Fruit fly (Drosophila melanogaster) whole organism, embryonic: ENCODE measurements around the gene yps.

Experiments
- Bteb2 ChIP-seq: fragments of 200-800 bp; sonication (Bioruptor generic); optimal IDR thresholded peaks from 2 replicates; lab custom pipeline; 2016; ENCODE audit warnings: missing biosample characterization, missing genetic modification characterization
- CG10543 ChIP-seq: fragments of 200-800 bp; sonication (Bioruptor generic); optimal IDR thresholded peaks from 3 replicates; lab custom pipeline; 2017; ENCODE audit warnings: missing biosample characterization, mild to moderate bottlenecking, missing genetic modification characterization, moderate library complexity
- CG10565 ChIP-seq: fragments of 200-800 bp; sonication (Bioruptor generic); optimal IDR thresholded peaks from 3 replicates; lab custom pipeline; 2016; ENCODE audit warnings: missing biosample characterization, mild to moderate bottlenecking, missing genetic modification characterization
- CG10979 ChIP-seq: fragments of 200-800 bp; sonication (Bioruptor generic); optimal IDR thresholded peaks from 2 replicates; lab custom pipeline; 2018; ENCODE audit warnings: missing biosample characterization, mild to moderate bottlenecking, missing genetic modification characterization, moderate library complexity
- CG11696 ChIP-seq: fragments of 200-800 bp; sonication (Bioruptor generic); IDR thresholded peaks from 2 replicates; pipeline ENCODE4 v1.3.6; 2022; ENCODE audit warnings: missing biosample characterization, missing genetic modification characterization
- CG12659 ChIP-seq: fragments of 200-800 bp; sonication (Bioruptor generic); optimal IDR thresholded peaks from 3 replicates; lab custom pipeline; 2017; ENCODE audit warnings: mild to moderate bottlenecking, missing biosample characterization, missing genetic modification reagents, missing genetic modification characterization
- CG13287 ChIP-seq: fragments of 200-800 bp; sonication (Bioruptor generic); IDR thresholded peaks from 2 replicates; pipeline ENCODE4 v1.3.6; 2022; ENCODE audit warnings: missing biosample characterization, missing genetic modification characterization; ENCODE audit not compliant: partially characterized antibody
- CG15011 ChIP-seq: fragments of 200-800 bp; sonication (Bioruptor generic); optimal IDR thresholded peaks from 3 replicates; lab custom pipeline; 2018; ENCODE audit warnings: missing biosample characterization, mild to moderate bottlenecking, missing genetic modification characterization
- CG17359 ChIP-seq: fragments of 200-800 bp; sonication (Bioruptor generic); optimal IDR thresholded peaks from 3 replicates; lab custom pipeline; 2018; ENCODE audit warnings: missing biosample characterization, mild to moderate bottlenecking, missing genetic modification characterization, moderate library complexity
- CG2678 ChIP-seq: fragments of 200-800 bp; sonication (Bioruptor generic); optimal IDR thresholded peaks from 3 replicates; lab custom pipeline; 2019; ENCODE audit warnings: missing biosample characterization, mild to moderate bottlenecking, missing genetic modification characterization, moderate library complexity
- CG2889 ChIP-seq: fragments of 200-800 bp; sonication (Bioruptor generic); IDR thresholded peaks from 3 replicates; pipeline ENCODE4 v1.3.6; 2022; ENCODE audit warnings: missing biosample characterization, missing genetic modification characterization
- CG32772 ChIP-seq: fragments of 200-800 bp; sonication (Bioruptor generic); IDR thresholded peaks from 2 replicates; pipeline ENCODE4 v1.3.6; 2022; ENCODE audit warnings: missing biosample characterization, missing genetic modification characterization
- CG3838 ChIP-seq: fragments of 200-800 bp; sonication (Bioruptor generic); optimal IDR thresholded peaks from 3 replicates; lab custom pipeline; 2016; ENCODE audit warnings: missing biosample characterization, missing genetic modification characterization
- CG4360 ChIP-seq: fragments of 200-800 bp; sonication (Bioruptor generic); IDR thresholded peaks from 2 replicates; pipeline ENCODE4 v1.3.6; 2022; ENCODE audit warnings: missing biosample characterization, missing genetic modification characterization
- CG6854 ChIP-seq: fragments of 200-800 bp; sonication (Bioruptor generic); optimal IDR thresholded peaks from 3 replicates; lab custom pipeline; 2017; ENCODE audit warnings: missing biosample characterization, mild to moderate bottlenecking, missing genetic modification characterization
- CG8478 ChIP-seq: fragments of >200 bp; optimal IDR thresholded peaks from 2 replicates; lab custom pipeline; 2018
- CG9817 ChIP-seq: fragments of 200-800 bp; sonication (Bioruptor generic); optimal IDR thresholded peaks from 2 replicates; lab custom pipeline; 2018; ENCODE audit warnings: missing biosample characterization, mild to moderate bottlenecking, missing genetic modification characterization, moderate library complexity
- CkIIα-i1 ChIP-seq: fragments of 200-800 bp; sonication (Bioruptor generic); IDR thresholded peaks from 2 replicates; pipeline ENCODE4 v1.3.6; 2022; ENCODE audit warnings: missing biosample characterization, missing genetic modification characterization
- CoRest ChIP-seq: fragments of 200-800 bp; sonication (Bioruptor generic); optimal IDR thresholded peaks from 3 replicates; lab custom pipeline; 2018; ENCODE audit warnings: missing biosample characterization, mild to moderate bottlenecking, missing genetic modification characterization, moderate library complexity
- Dip3 ChIP-seq: fragments of 200-800 bp; sonication (Bioruptor generic); optimal IDR thresholded peaks from 3 replicates; lab custom pipeline; 2016; ENCODE audit warnings: missing biosample characterization, missing genetic modification characterization
- Fer1 ChIP-seq: fragments of 200-800 bp; sonication (Bioruptor generic); optimal IDR thresholded peaks from 2 replicates; lab custom pipeline; 2017; ENCODE audit warnings: missing biosample characterization, mild to moderate bottlenecking, missing genetic modification characterization
- Fer3 ChIP-seq: fragments of 200-800 bp; sonication (Bioruptor generic); optimal IDR thresholded peaks from 2 replicates; lab custom pipeline; 2018; ENCODE audit warnings: missing biosample characterization, mild to moderate bottlenecking, missing genetic modification characterization, moderate library complexity
- HLHmδ ChIP-seq: fragments of 200-800 bp; sonication (Bioruptor generic); optimal IDR thresholded peaks from 2 replicates; lab custom pipeline; 2018; ENCODE audit warnings: missing biosample characterization, mild to moderate bottlenecking, missing genetic modification characterization, moderate library complexity
- Hey ChIP-seq: fragments of 200-800 bp; sonication (Bioruptor generic); optimal IDR thresholded peaks from 3 replicates; lab custom pipeline; 2018; ENCODE audit warnings: missing biosample characterization, mild to moderate bottlenecking, missing genetic modification characterization
- HmgZ ChIP-seq: fragments of 200-800 bp; sonication (Bioruptor generic); optimal IDR thresholded peaks from 2 replicates; lab custom pipeline; 2018; ENCODE audit warnings: missing biosample characterization, mild to moderate bottlenecking, missing genetic modification characterization
- Hr78 ChIP-seq, 2 experiments: fragments of 200-800 bp in 1 of 2; fragments of >200 bp in 1 of 2; sonication (Bioruptor generic) in 1 of 2; optimal IDR thresholded peaks; 2 replicates each; lab custom pipeline; 2017 to 2019; ENCODE audit warnings: missing biosample characterization in 2 of 2, missing genetic modification characterization in 2 of 2, mild to moderate bottlenecking in 1 of 2, moderate library complexity in 1 of 2
- Myb ChIP-seq: fragments of 200-800 bp; sonication (Bioruptor generic); optimal IDR thresholded peaks from 2 replicates; lab custom pipeline; 2016; ENCODE audit warnings: missing biosample characterization, missing genetic modification characterization
- NC2β ChIP-seq: fragments of 200-800 bp; sonication (Bioruptor generic); optimal IDR thresholded peaks from 2 replicates; lab custom pipeline; 2016; ENCODE audit warnings: missing biosample characterization, missing genetic modification characterization
- Stat92E ChIP-seq, 3 experiments: fragments of >200 bp in 2 of 3; fragments of 200-800 bp in 1 of 3; sonication (Bioruptor generic) in 1 of 3; optimal IDR thresholded peaks; 2 replicates each; lab custom pipeline; 2017 to 2019; ENCODE audit warnings: missing biosample characterization in 3 of 3, missing genetic modification characterization in 3 of 3, mild to moderate bottlenecking in 1 of 3, moderate library complexity in 1 of 3
- TFAM ChIP-seq: fragments of 200-800 bp; sonication (Bioruptor generic); optimal IDR thresholded peaks from 2 replicates; lab custom pipeline; 2017; ENCODE audit warnings: missing biosample characterization, missing genetic modification characterization, inconsistent platforms
- YL-1 ChIP-seq: fragments of 200-800 bp; sonication (Bioruptor generic); optimal IDR thresholded peaks from 3 replicates; lab custom pipeline; 2017; ENCODE audit warnings: missing biosample characterization, mild to moderate bottlenecking, missing genetic modification characterization
- bigmax ChIP-seq: fragments of 200-800 bp; sonication (Bioruptor generic); optimal IDR thresholded peaks from 2 replicates; lab custom pipeline; 2018; ENCODE audit warnings: missing biosample characterization, mild to moderate bottlenecking, missing genetic modification characterization
- cas ChIP-seq: fragments of 200-800 bp; sonication (Bioruptor generic); IDR thresholded peaks from 2 replicates; pipeline ENCODE4 v1.3.6; 2022; ENCODE audit warnings: missing biosample characterization, missing genetic modification characterization
- cg ChIP-seq: fragments of 200-800 bp; sonication (Bioruptor generic); optimal IDR thresholded peaks from 3 replicates; lab custom pipeline; 2019; ENCODE audit warnings: missing biosample characterization, mild to moderate bottlenecking, missing genetic modification characterization, moderate library complexity
- crp ChIP-seq, 2 experiments: fragments of 200-800 bp; sonication (Bioruptor generic); optimal IDR thresholded peaks; 2 replicates in 1 of 2; 3 replicates in 1 of 2; lab custom pipeline; 2017; ENCODE audit warnings: missing biosample characterization in 2 of 2, missing genetic modification characterization in 2 of 2, mild to moderate bottlenecking in 1 of 2, moderate library complexity in 1 of 2
- danr ChIP-seq: fragments of 200-800 bp; sonication (Bioruptor generic); IDR thresholded peaks from 2 replicates; pipeline ENCODE4 v1.3.6; 2022; ENCODE audit warnings: missing biosample characterization, missing genetic modification characterization
- gcm2 ChIP-seq: fragments of 200-800 bp; sonication (Bioruptor generic); optimal IDR thresholded peaks from 2 replicates; lab custom pipeline; 2016; ENCODE audit warnings: missing biosample characterization, missing genetic modification characterization
- hb ChIP-seq: fragments of 200-800 bp; sonication (Bioruptor generic); IDR thresholded peaks from 3 replicates; pipeline ENCODE4 v1.3.6; 2022; ENCODE audit warnings: missing biosample characterization, missing genetic modification characterization; ENCODE audit not compliant: partially characterized antibody
- kah ChIP-seq: fragments of 200-800 bp; sonication (Bioruptor generic); optimal IDR thresholded peaks from 2 replicates; lab custom pipeline; 2018; ENCODE audit warnings: missing biosample characterization, mild to moderate bottlenecking, missing genetic modification characterization
- maf-S ChIP-seq: fragments of 200-800 bp; sonication (Bioruptor generic); optimal IDR thresholded peaks from 2 replicates; lab custom pipeline; 2016; ENCODE audit warnings: missing biosample characterization, missing genetic modification characterization
- nerfin-2 ChIP-seq: fragments of 200-800 bp; sonication (Bioruptor generic); IDR thresholded peaks from 2 replicates; pipeline ENCODE4 v1.3.6; 2022; ENCODE audit warnings: missing biosample characterization, missing genetic modification characterization; ENCODE audit not compliant: partially characterized antibody
- org-1 ChIP-seq: fragments of 200-800 bp; sonication (Bioruptor generic); optimal IDR thresholded peaks from 2 replicates; lab custom pipeline; 2017; ENCODE audit warnings: missing biosample characterization, missing genetic modification characterization
- pan ChIP-seq, 4 experiments: fragments of >200 bp in 3 of 4; fragments of 200-800 bp in 1 of 4; sonication (Bioruptor generic) in 1 of 4; optimal IDR thresholded peaks in 3 of 4; IDR thresholded peaks in 1 of 4; 2 replicates each; pipeline versions ENCODE4 v1.3.6 to Lab custom; 2017 to 2022; ENCODE audit warnings: missing biosample characterization in 2 of 4, missing genetic modification characterization in 2 of 4, mixed read lengths in 1 of 4
- seq ChIP-seq: fragments of 200-800 bp; sonication (Bioruptor generic); IDR thresholded peaks from 2 replicates; pipeline ENCODE4 v1.3.6; 2022; ENCODE audit warnings: missing biosample characterization, missing genetic modification characterization
- tgo ChIP-seq: fragments of 200-800 bp; sonication (Bioruptor generic); IDR thresholded peaks from 3 replicates; pipeline ENCODE4 v1.3.6; 2022; ENCODE audit warnings: missing biosample characterization, missing genetic modification characterization
- vfl ChIP-seq: fragments of 200-800 bp; sonication (Bioruptor generic); optimal IDR thresholded peaks from 2 replicates; lab custom pipeline; 2016; ENCODE audit warnings: missing biosample characterization, missing genetic modification characterization
- wor ChIP-seq: fragments of 200-800 bp; sonication (Bioruptor generic); IDR thresholded peaks from 2 replicates; pipeline ENCODE4 v1.3.6; 2022; ENCODE audit warnings: missing biosample characterization, missing genetic modification characterization
- zen ChIP-seq: fragments of 200-800 bp; sonication (Bioruptor generic); optimal IDR thresholded peaks from 3 replicates; lab custom pipeline; 2018; ENCODE audit warnings: missing biosample characterization, mild to moderate bottlenecking, missing genetic modification characterization, moderate library complexity
- zen2 ChIP-seq: fragments of 200-800 bp; sonication (Bioruptor generic); IDR thresholded peaks from 3 replicates; pipeline ENCODE4 v1.3.6; 2022; ENCODE audit warnings: missing biosample characterization, missing genetic modification characterization; ENCODE audit not compliant: partially characterized antibody

The yps gene

dm6 chr3L:12136630-12137029 is 11.7 kb upstream of the yps start, which contains the start of the genes CG5645 and Atg12 (continued):
- TF ChIP-seq CG10979 (tag; lab: Kevin White, UChicago) (peak; percentile 74), vfl (GFP tag; lab: Kevin White, UChicago) (peak; percentile 16), CG6854 (no peak), bigmax (GFP tag; lab: Kevin White, UChicago) (no peak), CG17359 (peak; percentile 66), CG9817 (tag; lab: Kevin White, UChicago) (peak; percentile 61), org-1 (no peak), Bteb2 (GFP tag; lab: Kevin White, UChicago) (no peak), HLHmδ (GFP tag; lab: Kevin White, UChicago) (no peak), HmgZ (tag; lab: Kevin White, UChicago) (peak; percentile 23), cas (GFP tag; lab: Robert Waterston, UW) (peak; percentile 29; the same call in 1 of the 2 replicates), Fer1 (GFP tag; lab: Kevin White, UChicago) (peak; percentile 75), maf-S (GFP tag; lab: Kevin White, UChicago) (peak; percentile 11), CG3838 (GFP tag; lab: Kevin White, UChicago) (no peak), CoRest (tag; lab: Kevin White, UChicago) (peak; percentile 29), gcm2 (GFP tag; lab: Kevin White, UChicago) (no peak), zen2 (GFP tag; lab: Robert Waterston, UW) (peak; percentile 38; the same call in 1 of the 3 replicates), CG10543 (GFP tag; lab: Kevin White, UChicago) (peak; percentile 71), CG2678 (tag; lab: Kevin White, UChicago) (peak; percentile 46), seq (0 out of 2 replicates have a peak, but pooled peaks have one; percentile 16), CG13287 (peak; percentile 93), Hey (tag; lab: Kevin White, UChicago) (no peak), pan (optimal IDR thresholded peaks at IDR 0.05; lab: Kevin White, UChicago) (no peak), pan (GFP tag; optimal IDR thresholded peaks at IDR 0.05 in 1 of 2, IDR thresholded peaks at IDR 0.05 in 1 of 2) (peak in 1 of 2 experiments; percentile 69), CG15011 (GFP tag; lab: Kevin White, UChicago) (no peak), Hr78 (GFP tag; optimal IDR thresholded peaks at IDR 0.05; lab: Kevin White, UChicago) (no peak), CG12659 (GFP tag; lab: Kevin White, UChicago) (peak; percentile 60), cg (GFP tag; lab: Kevin White, UChicago) (no peak), hb (GFP tag; lab: Robert Waterston, UW) (no peak), kah (no peak), zen (tag; lab: Kevin White, UChicago) (peak; percentile 26), CG4360 (no peak), Fer3 (tag; lab: Kevin White, UChicago) (peak; percentile 64), TFAM (no peak), Stat92E (GFP tag; optimal IDR thresholded peaks at IDR 0.05; lab: Kevin White, UChicago) (no peak), CG2889 (GFP tag; lab: Robert Waterston, UW) (0 out of 3 replicates have a peak, but pooled peaks have one; percentile 36), NC2β (GFP tag; lab: Kevin White, UChicago) (no peak), nerfin-2 (GFP tag; lab: Robert Waterston, UW) (peak; percentile 56; the same call in 1 of the 2 replicates), YL-1 (GFP tag; lab: Kevin White, UChicago) (peak; percentile 22), wor (no peak), CG8478 (lab: Kevin White, UChicago) (no peak), CG32772 (GFP tag; lab: Robert Waterston, UW) (no peak), crp (GFP tag; optimal IDR thresholded peaks at IDR 0.05; lab: Kevin White, UChicago) (peak in 1 of 2 experiments; percentile 2), CG11696 (GFP tag; lab: Robert Waterston, UW) (no peak), Myb (GFP tag; lab: Kevin White, UChicago) (peak; percentile 9), danr (GFP tag; lab: Robert Waterston, UW) (no peak), CkIIα-i1 (no peak), CG10565 (GFP tag; lab: Kevin White, UChicago) (no peak), Dip3 (GFP tag; lab: Kevin White, UChicago) (no peak), tgo (GFP tag; lab: Robert Waterston, UW) (peak; percentile 65; the same call in 2 of the 3 replicates)
